Fruit fly (Drosophila melanogaster) whole organism, wandering third instar larva: Measurements from ENCODE around the gene CG14229.

Experiments used
- Abd-B ChIP-seq: fragments of >200 bp; optimal IDR thresholded peaks from 2 replicates; lab custom pipeline; 2017; ENCODE audit warnings: missing biosample characterization, missing genetic modification characterization
- CG32264 ChIP-seq: fragments of 200-800 bp; sonication (Bioruptor generic); optimal IDR thresholded peaks from 2 replicates; lab custom pipeline; 2016; ENCODE audit warnings: missing biosample characterization, missing genetic modification characterization
- CG9705 ChIP-seq: fragments of 200-800 bp; sonication (Bioruptor generic); optimal IDR thresholded peaks from 2 replicates; lab custom pipeline; 2018; ENCODE audit warnings: missing biosample characterization, mild to moderate bottlenecking, missing genetic modification characterization
- Dfd ChIP-seq: fragments of >200 bp; optimal IDR thresholded peaks from 2 replicates; lab custom pipeline; 2017; ENCODE audit warnings: missing biosample characterization, missing genetic modification characterization
- Dif ChIP-seq: fragments of 200-275, 200-300 bp; sonication (Bioruptor generic); optimal IDR thresholded peaks from 2 replicates; lab custom pipeline; 2018; ENCODE audit warnings: missing biosample characterization, missing genetic modification characterization; ENCODE audit not compliant: partially characterized antibody
- GATAd ChIP-seq: sonication (Bioruptor generic); optimal IDR thresholded peaks from 2 replicates; lab custom pipeline; 2016; ENCODE audit warnings: missing biosample characterization, missing genetic modification characterization
- HLH106 ChIP-seq: fragments of 200-800 bp; optimal IDR thresholded peaks from 3 replicates; lab custom pipeline; 2019; ENCODE audit warnings: missing biosample characterization, mild to moderate bottlenecking, missing genetic modification characterization, moderate library complexity
- Hnf4 ChIP-seq: fragments of 200-800 bp; sonication (Bioruptor generic); optimal IDR thresholded peaks from 2 replicates; lab custom pipeline; 2016; ENCODE audit warnings: missing biosample characterization, mild to moderate bottlenecking, missing genetic modification characterization
- Hr78 ChIP-seq: fragments of >200 bp; optimal IDR thresholded peaks from 2 replicates; lab custom pipeline; 2017; ENCODE audit warnings: missing biosample characterization, missing genetic modification characterization
- Hr83 ChIP-seq: fragments of 200-300 bp; sonication (Bioruptor generic); optimal IDR thresholded peaks from 2 replicates; lab custom pipeline; 2016; ENCODE audit warnings: missing biosample characterization, mild to moderate bottlenecking, missing genetic modification characterization, moderate library complexity; ENCODE audit not compliant: poor library complexity, severe bottlenecking
- Jra ChIP-seq: sonication (Bioruptor generic); optimal IDR thresholded peaks from 2 replicates; lab custom pipeline; 2016; ENCODE audit warnings: missing biosample characterization, missing genetic modification characterization
- Mio ChIP-seq: sonication (Bioruptor generic); optimal IDR thresholded peaks from 2 replicates; lab custom pipeline; 2016; ENCODE audit warnings: missing biosample characterization, missing genetic modification characterization
- Myc ChIP-seq: fragments of >200 bp; optimal IDR thresholded peaks from 2 replicates; lab custom pipeline; 2017
- N ChIP-seq: fragments of >200 bp; optimal IDR thresholded peaks from 2 replicates; lab custom pipeline; 2018; ENCODE audit warnings: missing biosample characterization, missing external identifiers, missing genetic modification characterization
- OdsH ChIP-seq: fragments of 200-800 bp; sonication (Bioruptor generic); optimal IDR thresholded peaks from 2 replicates; lab custom pipeline; 2016; ENCODE audit warnings: missing biosample characterization, mild to moderate bottlenecking, missing genetic modification characterization
- Rel ChIP-seq, 2 experiments: fragments of 200-800 bp; sonication (Bioruptor generic) in 1 of 2; optimal IDR thresholded peaks; 2 replicates in 1 of 2; 3 replicates in 1 of 2; lab custom pipeline; 2016 to 2019; ENCODE audit warnings: mild to moderate bottlenecking in 2 of 2, missing biosample characterization in 2 of 2, missing genetic modification characterization in 2 of 2, moderate library complexity in 1 of 2
- Sp1 ChIP-seq: fragments of 200-800 bp; sonication (Bioruptor generic); optimal IDR thresholded peaks from 3 replicates; lab custom pipeline; 2019; ENCODE audit warnings: missing biosample characterization, mild to moderate bottlenecking, missing genetic modification characterization, moderate library complexity
- Vsx2 ChIP-seq: fragments of 200-300, 225-300 bp; sonication (Bioruptor generic); optimal IDR thresholded peaks from 2 replicates; lab custom pipeline; 2018; ENCODE audit warnings: missing biosample characterization, missing genetic modification characterization; ENCODE audit not compliant: partially characterized antibody
- br ChIP-seq: fragments of 200-800 bp; sonication (Bioruptor generic); optimal IDR thresholded peaks from 2 replicates; lab custom pipeline; 2016; ENCODE audit warnings: missing biosample characterization, missing genetic modification characterization
- brk ChIP-seq: fragments of 200-800 bp; sonication (Bioruptor generic); optimal IDR thresholded peaks from 2 replicates; lab custom pipeline; 2016; ENCODE audit warnings: missing biosample characterization, mild to moderate bottlenecking, missing genetic modification characterization
- dl ChIP-seq, 2 experiments: fragments of 175-275, 200-275 bp in 1 of 2; fragments of 200-275 bp in 1 of 2; sonication (Bioruptor generic); optimal IDR thresholded peaks; lab custom pipeline; 2018; ENCODE audit warnings: mild to moderate bottlenecking in 2 of 2, missing biosample characterization in 2 of 2, missing genetic modification characterization in 2 of 2, moderate library complexity in 2 of 2; ENCODE audit not compliant: partially characterized antibody in 2 of 2, insufficient read depth in 1 of 2
- dmrt93B ChIP-seq: fragments of 200-800 bp; sonication (Bioruptor generic); optimal IDR thresholded peaks from 2 replicates; lab custom pipeline; 2018; ENCODE audit warnings: missing biosample characterization, mild to moderate bottlenecking, missing genetic modification characterization
- dsf ChIP-seq: sonication (Bioruptor generic); optimal IDR thresholded peaks from 2 replicates; lab custom pipeline; 2016; ENCODE audit warnings: missing biosample characterization, missing genetic modification characterization, borderline replicate concordance
- ey ChIP-seq: fragments of 200-800 bp; sonication (Bioruptor generic); optimal IDR thresholded peaks from 2 replicates; lab custom pipeline; 2016; ENCODE audit warnings: missing biosample characterization, missing genetic modification characterization
- foxo ChIP-seq, 2 experiments: fragments of 200-800 bp; sonication (Bioruptor generic); optimal IDR thresholded peaks; 2 replicates in 1 of 2; 3 replicates in 1 of 2; lab custom pipeline; 2016 to 2017; ENCODE audit warnings: missing biosample characterization in 2 of 2, missing genetic modification characterization in 2 of 2
- fru ChIP-seq: fragments of 200-800 bp; sonication (Bioruptor generic); optimal IDR thresholded peaks from 3 replicates; lab custom pipeline; 2016; ENCODE audit warnings: missing biosample characterization, mild to moderate bottlenecking, missing genetic modification characterization
- h ChIP-seq: fragments of 200-800 bp; sonication (Bioruptor generic); optimal IDR thresholded peaks from 3 replicates; lab custom pipeline; 2016; ENCODE audit warnings: missing biosample characterization, mild to moderate bottlenecking, missing genetic modification characterization
- lola ChIP-seq: fragments of >200 bp; optimal IDR thresholded peaks from 2 replicates; lab custom pipeline; 2017; ENCODE audit warnings: missing biosample characterization, missing genetic modification characterization
- psq ChIP-seq: fragments of 200-800 bp; sonication (Bioruptor generic); optimal IDR thresholded peaks from 3 replicates; lab custom pipeline; 2017; ENCODE audit warnings: missing biosample characterization, mild to moderate bottlenecking, missing genetic modification characterization, moderate library complexity
- rgr ChIP-seq: fragments of 200-800 bp; sonication (Bioruptor generic); optimal IDR thresholded peaks from 3 replicates; lab custom pipeline; 2016; ENCODE audit warnings: missing biosample characterization, mild to moderate bottlenecking, missing genetic modification characterization
- sage ChIP-seq: fragments of 200-800 bp; sonication (Bioruptor generic); optimal IDR thresholded peaks from 2 replicates; lab custom pipeline; 2016; ENCODE audit warnings: missing biosample characterization, mild to moderate bottlenecking, missing genetic modification characterization
- sv ChIP-seq: fragments of 200-800 bp; sonication (Bioruptor generic); optimal IDR thresholded peaks from 3 replicates; lab custom pipeline; 2016; ENCODE audit warnings: missing biosample characterization, missing genetic modification characterization
- woc ChIP-seq: sonication (Bioruptor generic); optimal IDR thresholded peaks from 2 replicates; lab custom pipeline; 2016; ENCODE audit warnings: missing biosample characterization, mild to moderate bottlenecking, missing genetic modification characterization

CG14229 gene

DNA sequence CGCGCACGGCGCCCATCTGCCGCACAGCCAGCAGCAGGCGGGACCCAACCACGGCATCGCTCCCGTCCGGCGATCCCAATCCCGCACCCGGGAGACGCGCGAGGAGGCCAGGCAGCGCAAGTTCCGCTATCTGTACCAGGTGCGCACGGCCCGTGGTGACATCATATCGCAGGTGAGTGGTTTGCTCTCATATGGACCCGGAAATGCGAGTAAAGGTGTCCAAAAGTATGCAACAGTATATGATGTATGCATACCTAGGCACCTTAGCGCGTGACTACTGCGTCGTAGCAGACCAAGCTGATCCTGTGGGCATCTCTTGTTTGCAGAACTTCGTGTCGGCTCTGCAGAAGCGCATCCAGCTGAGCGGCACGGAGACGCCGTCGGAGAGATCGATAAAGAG lies 42.8 kb upstream of the CG14229 start:
- no peak for TF ChIP-seq CG32264 (GFP tag; lab: Kevin White, UChicago)
- TF ChIP-seq Rel (GFP tag; optimal IDR thresholded peaks at IDR 0.05; lab: Kevin White, UChicago), result no peak
- no peak for TF ChIP-seq Rel (tag; optimal IDR thresholded peaks at IDR 0.05; lab: Kevin White, UChicago)
- TF ChIP-seq sage (GFP tag; lab: Kevin White, UChicago), result no peak
- no peak for TF ChIP-seq Sp1 (GFP tag; lab: Kevin White, UChicago)
- TF ChIP-seq Vsx2 (GFP tag; lab: Kevin White, UChicago), result no peak
- no peak for TF ChIP-seq psq (GFP tag; lab: Kevin White, UChicago)
- TF ChIP-seq Myc, result no peak
- TF ChIP-seq GATAd (GFP tag; lab: Kevin White, UChicago), result no peak
- TF ChIP-seq h (GFP tag; lab: Kevin White, UChicago), result no peak
- TF ChIP-seq rgr (GFP tag; lab: Kevin White, UChicago), result no peak
- no peak for TF ChIP-seq Hr78
- no peak for TF ChIP-seq Jra
- no peak for TF ChIP-seq fru (GFP tag; lab: Kevin White, UChicago)

DNA sequence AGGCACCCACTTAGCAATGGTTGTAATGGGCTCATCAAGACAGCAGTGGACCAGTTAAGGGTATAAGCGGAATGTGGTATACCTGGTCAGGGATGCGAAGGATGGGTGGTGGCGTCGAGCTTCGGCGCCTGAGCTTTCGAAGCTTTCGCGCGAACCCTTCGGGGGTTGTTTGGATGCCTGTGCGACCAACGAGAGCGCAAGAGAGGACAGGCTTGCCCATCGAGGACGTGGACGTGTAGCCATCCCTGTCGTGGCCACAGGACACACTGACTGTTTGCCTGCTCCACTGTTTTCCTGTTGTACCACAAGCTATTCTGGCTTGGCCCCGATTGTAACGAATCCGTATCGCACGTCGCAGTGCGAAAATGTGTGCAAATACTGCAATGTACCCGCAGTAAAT lies 40.2 kb upstream of the CG14229 start, which contains the start of gene CG14234:
CG14234 (plus strand) TSS at position 301 of the 400 bp plus-strand sequence.
- TF ChIP-seq Jra, result no peak
- TF ChIP-seq lola (GFP tag; lab: Kevin White, UChicago), result no peak
- TF ChIP-seq HLH106, result no peak
- no peak for TF ChIP-seq br (GFP tag; lab: Kevin White, UChicago)
- TF ChIP-seq Hr83 (GFP tag; lab: Kevin White, UChicago), result no peak
- TF ChIP-seq brk (GFP tag; lab: Kevin White, UChicago), result no peak
- no peak for TF ChIP-seq Dfd (GFP tag; lab: Kevin White, UChicago)
- TF ChIP-seq Mio (GFP tag; lab: Kevin White, UChicago), result no peak
- no peak for TF ChIP-seq CG9705
- no peak for TF ChIP-seq h (GFP tag; lab: Kevin White, UChicago)
- TF ChIP-seq sv (GFP tag; lab: Kevin White, UChicago), result no peak
- no peak for TF ChIP-seq Abd-B
- TF ChIP-seq ey (GFP tag; lab: Kevin White, UChicago), result no peak
- TF ChIP-seq Rel (GFP tag; optimal IDR thresholded peaks at IDR 0.05; lab: Kevin White, UChicago), result no peak
- TF ChIP-seq Rel (tag; optimal IDR thresholded peaks at IDR 0.05; lab: Kevin White, UChicago), result no peak
- TF ChIP-seq N, result no peak

DNA sequence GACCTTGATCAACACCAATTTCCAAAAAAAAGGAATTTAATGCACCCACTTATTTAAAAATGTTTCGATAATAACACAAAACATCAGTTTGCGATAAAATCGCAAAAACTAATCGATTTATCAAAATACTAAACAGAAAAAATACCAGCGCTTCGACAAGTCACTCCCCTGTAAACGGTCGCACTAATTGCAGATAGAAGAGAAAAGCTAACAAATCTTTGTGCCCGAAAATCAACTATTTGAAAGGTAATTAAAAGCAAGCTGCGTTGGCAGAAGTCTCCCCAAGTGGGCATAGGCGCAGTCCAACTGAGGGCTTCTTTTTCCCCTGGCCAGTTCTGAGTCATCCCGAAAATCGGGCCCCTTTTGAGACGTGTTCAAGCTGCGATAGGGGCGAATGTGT lies 35.8 kb upstream of the CG14229 start, which contains the start of gene AP-1-2beta:
AP-1-2beta (plus strand) TSS at position 161 of the 400 bp plus-strand sequence.
- TF ChIP-seq dl (GFP tag; optimal IDR thresholded peaks at IDR 0.05; lab: Kevin White, UChicago; ENCODE audit: insufficient read depth in 1 of 2, partially characterized antibody in 2 of 2) (no peak), Hr78 (no peak), Dif (GFP tag; lab: Kevin White, UChicago) (no peak), Jra (no peak), dsf (GFP tag; lab: Kevin White, UChicago) (no peak), HLH106 (no peak), OdsH (GFP tag; lab: Kevin White, UChicago) (no peak), dmrt93B (no peak)

DNA sequence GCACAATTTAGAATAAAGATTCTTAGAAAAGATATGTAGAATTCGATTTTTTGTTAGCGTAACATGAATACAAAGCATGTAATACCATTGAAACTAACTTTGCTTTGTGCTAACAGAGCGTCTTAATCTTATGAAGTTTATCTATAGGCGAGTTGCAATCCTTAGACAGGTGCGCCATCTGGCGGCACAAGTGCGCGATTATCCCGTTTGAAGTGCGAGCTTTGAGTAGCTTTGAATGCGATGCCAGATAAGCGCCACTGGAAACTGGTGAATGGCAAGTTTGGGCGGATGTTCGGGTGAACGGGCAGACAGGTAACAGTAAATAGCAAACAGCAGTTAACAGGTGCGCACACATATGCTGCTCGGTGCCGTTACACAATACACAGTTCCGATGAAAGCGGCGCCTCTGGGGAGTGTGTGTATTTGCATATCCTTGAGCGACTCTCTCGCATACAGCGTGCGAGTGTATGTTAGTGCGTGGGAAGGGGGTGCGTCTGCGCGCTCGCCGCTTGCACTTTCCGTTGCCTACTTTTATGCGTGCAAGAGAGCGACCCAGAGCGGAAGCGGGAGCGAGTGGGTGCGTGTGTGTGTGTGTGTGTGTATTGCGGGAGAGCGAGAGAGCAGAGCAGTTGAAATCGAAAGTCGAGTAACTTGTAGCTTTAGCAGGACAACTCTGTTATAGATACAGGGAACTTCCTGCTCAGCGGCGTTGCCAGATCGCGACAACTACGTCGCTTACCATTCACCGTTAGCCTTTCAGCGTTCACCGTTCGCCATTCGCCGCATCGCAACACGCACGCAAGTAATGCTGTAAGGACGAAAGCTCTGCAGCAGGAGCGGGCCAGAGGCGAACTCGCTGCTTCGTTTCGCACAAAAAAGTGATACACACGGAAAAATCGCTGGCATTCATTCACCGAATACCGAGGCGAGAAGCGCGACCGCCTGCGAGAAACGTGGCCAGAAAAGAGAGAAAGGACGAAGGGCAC lies 23.2 kb upstream of the CG14229 start, which contains the start of gene CG12531:
CG12531 (plus strand) TSS at position 936 of the 986 bp plus-strand sequence.
- TF ChIP-seq Dfd (GFP tag; lab: Kevin White, UChicago), result no peak
- TF ChIP-seq foxo (GFP tag; optimal IDR thresholded peaks at IDR 0.05; lab: Kevin White, UChicago), result no peak
- no peak for TF ChIP-seq Hnf4 (GFP tag; lab: Kevin White, UChicago)
- TF ChIP-seq sv (GFP tag; lab: Kevin White, UChicago), result no peak
- no peak for TF ChIP-seq GATAd (GFP tag; lab: Kevin White, UChicago)
- no peak for TF ChIP-seq rgr (GFP tag; lab: Kevin White, UChicago)
- no peak for TF ChIP-seq Dif (GFP tag; lab: Kevin White, UChicago)
- no peak for TF ChIP-seq fru (GFP tag; lab: Kevin White, UChicago)
- TF ChIP-seq ey (GFP tag; lab: Kevin White, UChicago), result no peak
- TF ChIP-seq N, result no peak
- no peak for TF ChIP-seq sage (GFP tag; lab: Kevin White, UChicago)
- no peak for TF ChIP-seq Myc
- TF ChIP-seq woc (GFP tag; lab: Kevin White, UChicago), result no peak
- no peak for TF ChIP-seq Jra
- TF ChIP-seq Abd-B, result no peak
